Fruit fly (Drosophila melanogaster) whole organism, prepupa: ENCODE results near the gene CG12229.

Source experiments
- Blimp-1 ChIP-seq: fragments of 200-800 bp; sonication (Bioruptor generic); optimal IDR thresholded peaks from 3 replicates; lab custom pipeline; 2017; ENCODE audit warnings: missing biosample characterization, missing genetic modification characterization, mild to moderate bottlenecking, moderate library complexity, missing genetic modification reagents
- CG11762 ChIP-seq: fragments of 200-800 bp; sonication (Bioruptor generic); optimal IDR thresholded peaks from 3 replicates; lab custom pipeline; 2016; ENCODE audit warnings: missing biosample characterization, missing genetic modification characterization; ENCODE audit not compliant: insufficient read depth
- CG15336 ChIP-seq: fragments of 200-800 bp; sonication (Bioruptor generic); IDR thresholded peaks from 2 replicates; pipeline ENCODE4 v1.3.6; 2022; ENCODE audit warnings: missing biosample characterization, missing genetic modification characterization
- CG31627 ChIP-seq: fragments of 200-800 bp; sonication (Bioruptor generic); optimal IDR thresholded peaks from 3 replicates; lab custom pipeline; 2016; ENCODE audit warnings: missing biosample characterization, missing genetic modification characterization
- CG32006 ChIP-seq: fragments of 200-800 bp; sonication (Bioruptor generic); optimal IDR thresholded peaks from 3 replicates; lab custom pipeline; 2017; ENCODE audit warnings: missing biosample characterization, mild to moderate bottlenecking, missing genetic modification characterization
- CG34406 ChIP-seq: fragments of 200-800 bp; sonication (Bioruptor generic); optimal IDR thresholded peaks from 3 replicates; lab custom pipeline; 2016; ENCODE audit warnings: missing biosample characterization, missing genetic modification characterization
- CG3919 ChIP-seq: fragments of 200-800 bp; sonication (Bioruptor generic); optimal IDR thresholded peaks from 3 replicates; lab custom pipeline; 2016; ENCODE audit warnings: missing biosample characterization, missing genetic modification characterization
- CG4318 ChIP-seq: fragments of 200-800 bp; sonication (Bioruptor generic); optimal IDR thresholded peaks from 3 replicates; lab custom pipeline; 2017; ENCODE audit warnings: missing biosample characterization, mild to moderate bottlenecking, missing genetic modification characterization
- CG6163 ChIP-seq: fragments of 200-800 bp; sonication (Bioruptor generic); IDR thresholded peaks from 3 replicates; pipeline ENCODE4 v1.3.6; 2022; ENCODE audit warnings: missing biosample characterization, missing genetic modification characterization
- CG6276 ChIP-seq: fragments of 200-800 bp; sonication (Bioruptor generic); optimal IDR thresholded peaks from 2 replicates; lab custom pipeline; 2017; ENCODE audit warnings: missing biosample characterization, mild to moderate bottlenecking, missing genetic modification characterization
- CG6808 ChIP-seq: fragments of 200-800 bp; sonication (Bioruptor generic); optimal IDR thresholded peaks from 3 replicates; lab custom pipeline; 2017; ENCODE audit warnings: missing biosample characterization, missing genetic modification characterization, mild to moderate bottlenecking, moderate library complexity, missing genetic modification reagents
- CG6854 ChIP-seq: fragments of 200-800 bp; sonication (Bioruptor generic); optimal IDR thresholded peaks from 2 replicates; lab custom pipeline; 2017; ENCODE audit warnings: missing biosample characterization, mild to moderate bottlenecking, missing genetic modification characterization
- CG7368 ChIP-seq: fragments of 200-800 bp; sonication (Bioruptor generic); optimal IDR thresholded peaks from 3 replicates; lab custom pipeline; 2016; ENCODE audit warnings: missing biosample characterization, missing genetic modification characterization
- CG8119 ChIP-seq: fragments of 200-800 bp; sonication (Bioruptor generic); IDR thresholded peaks from 3 replicates; pipeline ENCODE4 v1.3.6; 2022; ENCODE audit warnings: missing biosample characterization, missing genetic modification characterization
- CG8632 ChIP-seq: fragments of 200-800 bp; sonication (Bioruptor generic); optimal IDR thresholded peaks from 3 replicates; lab custom pipeline; 2016; ENCODE audit warnings: missing biosample characterization, missing genetic modification characterization
- CG9139 ChIP-seq: fragments of 200-800 bp; sonication (Bioruptor generic); optimal IDR thresholded peaks from 3 replicates; lab custom pipeline; 2017; ENCODE audit warnings: missing biosample characterization, mild to moderate bottlenecking, missing genetic modification characterization
- Eip78C ChIP-seq: fragments of 200-800 bp; sonication (Bioruptor generic); peaks from one replicate; lab custom pipeline; 2016; ENCODE audit warnings: missing biosample characterization, missing genetic modification characterization
- Ets21C ChIP-seq: fragments of 200-800 bp; sonication (Bioruptor generic); optimal IDR thresholded peaks from 3 replicates; lab custom pipeline; 2016; ENCODE audit warnings: missing biosample characterization, missing genetic modification characterization
- Gug ChIP-seq: fragments of 200-800 bp; sonication (Bioruptor generic); IDR thresholded peaks from 2 replicates; pipeline ENCODE4 v1.3.6; 2022; ENCODE audit warnings: missing biosample characterization, missing genetic modification characterization
- Hr38 ChIP-seq: sonication (Bioruptor generic); optimal IDR thresholded peaks from 2 replicates; lab custom pipeline; 2016; ENCODE audit warnings: missing biosample characterization, missing genetic modification characterization
- Hr4 ChIP-seq: fragments of 200-800 bp; sonication (Bioruptor generic); optimal IDR thresholded peaks from 3 replicates; lab custom pipeline; 2016; ENCODE audit warnings: missing biosample characterization, missing genetic modification characterization
- Lpt ChIP-seq: fragments of 200-800 bp; sonication (Bioruptor generic); optimal IDR thresholded peaks from 3 replicates; lab custom pipeline; 2016; ENCODE audit warnings: missing biosample characterization, missing genetic modification characterization
- Sox14 ChIP-seq: fragments of 200-800 bp; sonication (Bioruptor generic); optimal IDR thresholded peaks from 3 replicates; lab custom pipeline; 2016; ENCODE audit warnings: missing biosample characterization, missing genetic modification characterization
- dsx ChIP-seq: fragments of 200-800 bp; optimal IDR thresholded peaks from 3 replicates; lab custom pipeline; 2019; ENCODE audit warnings: missing biosample characterization, mild to moderate bottlenecking, missing genetic modification characterization, moderate library complexity; ENCODE audit not compliant: poor library complexity, severe bottlenecking
- fd85E ChIP-seq: fragments of 200-800 bp; sonication (Bioruptor generic); optimal IDR thresholded peaks from 3 replicates; lab custom pipeline; 2016; ENCODE audit warnings: missing biosample characterization, missing genetic modification characterization
- lz ChIP-seq: fragments of 200-800 bp; sonication (Bioruptor generic); optimal IDR thresholded peaks from 3 replicates; lab custom pipeline; 2016; ENCODE audit warnings: missing biosample characterization, missing genetic modification characterization
- net ChIP-seq: fragments of 200-800 bp; sonication (Bioruptor generic); optimal IDR thresholded peaks from 3 replicates; lab custom pipeline; 2016; ENCODE audit warnings: missing biosample characterization, missing genetic modification characterization
- pdm3 ChIP-seq: fragments of 200-800 bp; sonication (Bioruptor generic); optimal IDR thresholded peaks from 3 replicates; lab custom pipeline; 2016; ENCODE audit warnings: missing biosample characterization, missing genetic modification characterization
- spab ChIP-seq: fragments of 200-800 bp; sonication (Bioruptor generic); optimal IDR thresholded peaks from 2 replicates; lab custom pipeline; 2017; ENCODE audit warnings: missing biosample characterization, mild to moderate bottlenecking, missing genetic modification characterization, missing genetic modification reagents
- svp ChIP-seq: fragments of 200-800 bp; sonication (Bioruptor generic); peaks from one replicate; lab custom pipeline; 2016; ENCODE audit warnings: missing biosample characterization, missing genetic modification characterization
- topi ChIP-seq: fragments of 200-800 bp; sonication (Bioruptor generic); optimal IDR thresholded peaks from 3 replicates; lab custom pipeline; 2016; ENCODE audit warnings: missing biosample characterization, missing genetic modification characterization
- vri ChIP-seq: fragments of 200-800 bp; sonication (Bioruptor generic); optimal IDR thresholded peaks from 3 replicates; lab custom pipeline; 2016; ENCODE audit warnings: missing biosample characterization, mild to moderate bottlenecking, missing genetic modification characterization

Gene CG12229

dm6 chr3L:17392412-17392811 lies 43.8 kb downstream of the CG12229 start:
- peak; percentile 87 for TF ChIP-seq vri (GFP tag; lab: Kevin White, UChicago)
- TF ChIP-seq Eip78C (GFP tag; lab: Kevin White, UChicago): peak; percentile 23
- TF ChIP-seq CG15336: no peak
- peak; percentile 70 for TF ChIP-seq Blimp-1
- no peak for TF ChIP-seq CG8632
- peak; percentile 27 for TF ChIP-seq svp (GFP tag; lab: Kevin White, UChicago)

- TF ChIP-seq CG6163 (no peak), Gug (GFP tag; lab: Robert Waterston, UW) (no peak), CG31627 (GFP tag; lab: Kevin White, UChicago) (no peak), Ets21C (GFP tag; lab: Kevin White, UChicago) (no peak), dsx (GFP tag; lab: Kevin White, UChicago) (no peak), CG11762 (no peak), CG7368 (GFP tag; lab: Kevin White, UChicago) (no peak), CG9139 (GFP tag; lab: Kevin White, UChicago) (no peak), CG6808 (no peak), CG3919 (GFP tag; lab: Kevin White, UChicago) (no peak)
- TF ChIP-seq, all 60 proteins: peak for 0
Measured at dm6 chr3L:17391132-17391531, 45.1 kb downstream of the CG12229 start.

- TF ChIP-seq dsx (GFP tag; lab: Kevin White, UChicago): no peak
- no peak for TF ChIP-seq Lpt (GFP tag; lab: Kevin White, UChicago)
- no peak for TF ChIP-seq Hr4 (GFP tag; lab: Kevin White, UChicago)
- TF ChIP-seq CG8632: no peak
Measured at dm6 chr3L:17388895-17389294, 47.3 kb downstream of the CG12229 start, which contains the start of gene CG13731. Gene CG13731, minus strand, starts transcription at chr3L:17388956.

dm6 chr3L:17386612-17387382 lies 49.4 kb downstream of the CG12229 start:
- TF ChIP-seq net (GFP tag; lab: Kevin White, UChicago): no peak
- TF ChIP-seq lz (GFP tag; lab: Kevin White, UChicago): no peak
- no peak for TF ChIP-seq Hr38
- no peak for TF ChIP-seq pdm3 (GFP tag; lab: Kevin White, UChicago)
- no peak for TF ChIP-seq fd85E (GFP tag; lab: Kevin White, UChicago)
- TF ChIP-seq CG8119 (GFP tag; lab: Robert Waterston, UW): no peak
- no peak for TF ChIP-seq spab
- no peak for TF ChIP-seq CG32006 (GFP tag; lab: Kevin White, UChicago)
- TF ChIP-seq Sox14 (GFP tag; lab: Kevin White, UChicago): no peak
- TF ChIP-seq CG34406: no peak
- no peak for TF ChIP-seq CG4318 (GFP tag; lab: Kevin White, UChicago)
- TF ChIP-seq CG8632: no peak
- no peak for TF ChIP-seq topi (GFP tag; lab: Kevin White, UChicago)
- TF ChIP-seq CG6854 (GFP tag; lab: Kevin White, UChicago): no peak
- TF ChIP-seq CG6163: no peak
- TF ChIP-seq CG6276 (GFP tag; lab: Kevin White, UChicago): no peak
- TF ChIP-seq, all 60 proteins: peak for 0
